Worm (Caenorhabditis elegans) whole organism, young adult: ENCODE results near the gene cni-1.

Experiments
- B0336.3 ChIP-seq: fragments of 200-800 bp; sonication (Bioruptor generic); IDR thresholded peaks from 2 replicates; pipeline ENCODE4 v1.3.6; 2022; ENCODE audit warnings: missing genetic modification characterization, missing compliant biosample characterization
- F22D6.2 ChIP-seq: sonication (generic microtip); optimal IDR thresholded peaks from 2 replicates; lab custom pipeline; 2016; ENCODE audit warnings: mild to moderate bottlenecking, missing genetic modification characterization, missing compliant biosample characterization
- F23B12.7 ChIP-seq: sonication (generic microtip); optimal IDR thresholded peaks from 2 replicates; lab custom pipeline; 2017; ENCODE audit warnings: missing genetic modification characterization, mild to moderate bottlenecking, missing compliant biosample characterization, antibody characterized with exemption, moderate library complexity; ENCODE audit not compliant: insufficient read depth
- F52B5.7 ChIP-seq: sonication (generic microtip); optimal IDR thresholded peaks from 2 replicates; lab custom pipeline; 2016; ENCODE audit warnings: mild to moderate bottlenecking, missing genetic modification characterization, missing compliant biosample characterization
- Y53G8AR.9 ChIP-seq: fragments of 200-800 bp; sonication (Bioruptor generic); conservative IDR thresholded peaks from 2 replicates; pipeline ENCODE4 v1.3.6; 2022; ENCODE audit warnings: missing genetic modification reagents, missing genetic modification characterization, missing compliant biosample characterization
- ZK185.1 ChIP-seq: sonication (generic microtip); optimal IDR thresholded peaks from 2 replicates; lab custom pipeline; 2016; ENCODE audit warnings: mild to moderate bottlenecking, missing genetic modification characterization, missing compliant biosample characterization; ENCODE audit not compliant: poor library complexity, severe bottlenecking
- ama-1 ChIP-seq, 3 experiments: fragments of 150-350 bp in 1 of 3; sonication (generic microtip) in 2 of 3; optimal IDR thresholded peaks; 2 replicates each; lab custom pipeline; 2014 to 2018; ENCODE audit warnings: missing biosample characterization in 2 of 3, missing genetic modification characterization in 2 of 3, missing genetic modification reagents in 2 of 3
- aptf-2 ChIP-seq: fragments of 200-800 bp; sonication (Bioruptor generic); conservative IDR thresholded peaks from 2 replicates; pipeline ENCODE4 v1.3.6; 2022; ENCODE audit warnings: missing genetic modification reagents, missing genetic modification characterization, missing compliant biosample characterization
- bed-1 ChIP-seq: fragments of 200-800 bp; sonication (Bioruptor generic); IDR thresholded peaks from 2 replicates; pipeline ENCODE4 v1.3.6; 2022; ENCODE audit warnings: missing genetic modification reagents, missing genetic modification characterization, missing compliant biosample characterization
- cebp-1 ChIP-seq, 2 experiments: fragments of 200-800 bp in 1 of 2; sonication (Bioruptor generic) in 1 of 2; sonication (generic microtip) in 1 of 2; IDR thresholded peaks in 1 of 2; optimal IDR thresholded peaks in 1 of 2; 2 replicates each; pipeline versions ENCODE4 v1.3.6 to Lab custom; 2017 to 2022; ENCODE audit warnings: missing compliant biosample characterization in 2 of 2, missing genetic modification characterization in 2 of 2, mild to moderate bottlenecking in 1 of 2, missing genetic modification reagents in 1 of 2, moderate library complexity in 1 of 2
- cebp-2 ChIP-seq: fragments of 200-800 bp; sonication (Bioruptor generic); IDR thresholded peaks from 2 replicates; pipeline ENCODE4 v1.3.6; 2022; ENCODE audit warnings: missing genetic modification characterization, missing compliant biosample characterization
- ceh-100 ChIP-seq: fragments of 200-800 bp; sonication (Bioruptor generic); IDR thresholded peaks from 2 replicates; pipeline ENCODE4 v1.3.6; 2022; ENCODE audit warnings: missing genetic modification reagents, missing genetic modification characterization, missing compliant biosample characterization
- ceh-79 ChIP-seq: sonication (generic microtip); optimal IDR thresholded peaks from 2 replicates; lab custom pipeline; 2017; ENCODE audit warnings: mild to moderate bottlenecking, missing genetic modification characterization, missing compliant biosample characterization
- dox-1 ChIP-seq: fragments of 200-800 bp; sonication (Bioruptor generic); IDR thresholded peaks from 2 replicates; pipeline ENCODE4 v1.3.6; 2022; ENCODE audit warnings: missing genetic modification reagents, missing genetic modification characterization, missing compliant biosample characterization
- dpff-1 ChIP-seq: sonication (generic microtip); optimal IDR thresholded peaks from 2 replicates; lab custom pipeline; 2017; ENCODE audit warnings: mild to moderate bottlenecking, missing genetic modification characterization, missing compliant biosample characterization
- efl-1 ChIP-seq: fragments of 150-350 bp; optimal IDR thresholded peaks from 2 replicates; lab custom pipeline; 2014; ENCODE audit warnings: missing biosample characterization, missing genetic modification reagents, missing genetic modification characterization
- egrh-3 ChIP-seq: fragments of 200-800 bp; sonication (Bioruptor generic); IDR thresholded peaks from 2 replicates; pipeline ENCODE4 v1.3.6; 2022; ENCODE audit warnings: missing genetic modification reagents, missing genetic modification characterization, missing compliant biosample characterization
- hrde-1 ChIP-seq: sonication (generic microtip); optimal IDR thresholded peaks from 2 replicates; lab custom pipeline; 2016; ENCODE audit warnings: missing genetic modification characterization, mild to moderate bottlenecking, missing compliant biosample characterization, moderate library complexity, missing genotype, missing genetic modification reagents, borderline replicate concordance
- let-526 ChIP-seq: fragments of 200-800 bp; sonication (Bioruptor generic); IDR thresholded peaks from 2 replicates; pipeline ENCODE4 v1.3.6; 2022; ENCODE audit warnings: missing genetic modification reagents, missing genetic modification characterization, missing compliant biosample characterization
- lin-35 ChIP-seq, 3 experiments: fragments of 150-350 bp in 2 of 3; sonication (generic microtip) in 1 of 3; optimal IDR thresholded peaks; 2 replicates each; lab custom pipeline; 2014 to 2018; ENCODE audit warnings: missing biosample characterization in 3 of 3, missing genetic modification characterization in 3 of 3, missing genetic modification reagents in 3 of 3
- lsy-27 ChIP-seq: sonication (generic microtip); optimal IDR thresholded peaks from 2 replicates; lab custom pipeline; 2017; ENCODE audit warnings: missing genetic modification characterization, mild to moderate bottlenecking, missing compliant biosample characterization, antibody characterized with exemption, missing genotype, borderline replicate concordance; ENCODE audit not compliant: insufficient read depth
- madf-10 ChIP-seq: sonication (generic microtip); optimal IDR thresholded peaks from 2 replicates; lab custom pipeline; 2016; ENCODE audit warnings: mild to moderate bottlenecking, missing genetic modification characterization, missing compliant biosample characterization
- madf-3 ChIP-seq: fragments of 200-800 bp; sonication (Bioruptor generic); IDR thresholded peaks from 2 replicates; pipeline ENCODE4 v1.3.6; 2022; ENCODE audit warnings: missing genetic modification reagents, missing genetic modification characterization, missing compliant biosample characterization
- madf-6 ChIP-seq: fragments of 200-800 bp; sonication (Bioruptor generic); IDR thresholded peaks from 2 replicates; pipeline ENCODE4 v1.3.6; 2022; ENCODE audit warnings: missing genetic modification reagents, missing genetic modification characterization, missing compliant biosample characterization
- mcd-1 ChIP-seq: fragments of 200-800 bp; sonication (Bioruptor generic); IDR thresholded peaks from 2 replicates; pipeline ENCODE4 v1.3.6; 2022; ENCODE audit warnings: missing genetic modification reagents, missing genetic modification characterization, missing compliant biosample characterization
- mel-28 ChIP-seq: sonication (generic microtip); optimal IDR thresholded peaks from 2 replicates; lab custom pipeline; 2016; ENCODE audit warnings: borderline replicate concordance, mild to moderate bottlenecking, missing genetic modification characterization, missing compliant biosample characterization
- nhr-120 ChIP-seq: fragments of 200-800 bp; sonication (Bioruptor generic); IDR thresholded peaks from 2 replicates; pipeline ENCODE4 v1.3.6; 2022; ENCODE audit warnings: missing genetic modification characterization, missing compliant biosample characterization
- nhr-27 ChIP-seq: fragments of 200-800 bp; sonication (Bioruptor generic); optimal IDR thresholded peaks from 2 replicates; lab custom pipeline; 2018; ENCODE audit warnings: mild to moderate bottlenecking, missing genetic modification characterization, moderate library complexity, missing compliant biosample characterization
- nhr-80 ChIP-seq: sonication (generic microtip); optimal IDR thresholded peaks from 2 replicates; lab custom pipeline; 2016; ENCODE audit warnings: missing genetic modification characterization, missing compliant biosample characterization
- nhr-90 ChIP-seq: sonication (generic microtip); optimal IDR thresholded peaks from 2 replicates; lab custom pipeline; 2016; ENCODE audit warnings: missing genotype, mild to moderate bottlenecking, missing genetic modification characterization, missing compliant biosample characterization
- rec-8 ChIP-seq, 2 experiments: sonication (generic microtip); optimal IDR thresholded peaks; 2 replicates each; lab custom pipeline; 2016; ENCODE audit warnings: mild to moderate bottlenecking in 2 of 2, missing genetic modification characterization in 2 of 2, missing genetic modification reagents in 2 of 2, missing genotype in 2 of 2, missing biosample characterization in 1 of 2, missing compliant biosample characterization in 1 of 2, moderate library complexity in 1 of 2
- repo-1 ChIP-seq: sonication (generic microtip); optimal IDR thresholded peaks from 2 replicates; lab custom pipeline; 2017; ENCODE audit warnings: mild to moderate bottlenecking, missing genetic modification characterization, missing compliant biosample characterization
- rpc-1 ChIP-seq, 2 experiments: fragments of 150-350 bp in 1 of 2; sonication (generic microtip) in 1 of 2; optimal IDR thresholded peaks; 2 replicates each; lab custom pipeline; 2014 to 2018; ENCODE audit warnings: missing biosample characterization in 1 of 2, missing genetic modification characterization in 1 of 2, missing genetic modification reagents in 1 of 2, missing genotype in 1 of 2
- snpc-1.3 ChIP-seq: sonication (generic microtip); optimal IDR thresholded peaks from 2 replicates; lab custom pipeline; 2017; ENCODE audit warnings: missing genetic modification characterization, mild to moderate bottlenecking, missing compliant biosample characterization, antibody characterized with exemption, moderate library complexity, missing genotype, missing genetic modification reagents; ENCODE audit not compliant: insufficient read depth
- snpc-4 ChIP-seq, 5 experiments: fragments of 150-350 bp in 1 of 5; sonication (generic microtip) in 4 of 5; optimal IDR thresholded peaks; 2 replicates each; lab custom pipeline; 2014 to 2018; ENCODE audit warnings: missing genetic modification characterization in 5 of 5, missing biosample characterization in 3 of 5, antibody characterized with exemption in 2 of 5, mild to moderate bottlenecking in 2 of 5, missing compliant biosample characterization in 2 of 5, missing genotype in 2 of 5, moderate library complexity in 2 of 5, missing genetic modification reagents in 1 of 5
- xnd-1 ChIP-seq: sonication (generic microtip); optimal IDR thresholded peaks from 2 replicates; lab custom pipeline; 2016; ENCODE audit warnings: missing genotype, missing genetic modification reagents, missing genetic modification characterization, missing compliant biosample characterization
- ztf-26 ChIP-seq: sonication (generic microtip); optimal IDR thresholded peaks from 2 replicates; lab custom pipeline; 2017; ENCODE audit warnings: missing genetic modification characterization, missing compliant biosample characterization

Gene cni-1

DNA sequence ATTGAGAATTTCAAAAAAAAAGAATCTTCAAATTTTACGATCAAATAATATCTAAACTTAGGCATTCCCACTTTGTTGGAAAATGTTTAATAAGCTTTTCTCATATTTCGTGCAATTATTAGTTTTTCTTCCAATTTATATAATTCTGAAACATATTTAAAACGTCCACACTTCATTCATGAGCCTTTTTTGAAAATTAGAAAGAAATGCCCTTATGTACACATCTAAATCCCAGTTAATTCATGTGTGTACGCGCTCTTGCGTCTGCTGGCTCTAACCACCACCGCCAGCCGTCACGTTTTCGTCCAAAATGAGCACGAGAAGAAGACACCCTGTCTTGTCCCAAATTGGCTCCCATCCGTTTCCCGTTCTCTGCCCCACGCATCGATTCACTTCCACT lies 13.5 kb upstream of the cni-1 start:
- TF ChIP-seq F22D6.2 (tag; lab: Kevin White, UChicago) (no peak), bed-1 (0 out of 2 replicates have a peak, but pooled peaks have one; percentile 44)

DNA sequence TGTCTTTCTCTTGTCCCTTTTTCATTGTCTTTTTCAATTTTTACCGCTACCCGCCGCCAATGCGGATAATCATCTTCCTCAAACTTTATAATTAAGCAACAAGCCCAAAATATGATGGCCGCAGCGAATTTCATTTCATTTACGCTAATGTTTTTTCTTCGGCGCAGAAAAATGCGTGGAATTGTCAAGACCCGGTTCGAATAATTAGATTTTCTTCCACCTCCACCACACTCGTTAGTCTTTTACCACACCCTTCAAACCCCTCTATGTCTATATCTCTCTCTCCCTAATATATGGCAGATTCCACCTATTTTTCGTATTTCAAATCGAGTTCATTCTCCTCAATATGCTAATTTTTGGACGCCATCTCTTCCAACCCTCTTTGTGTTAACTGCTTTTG lies 9.6 kb upstream of the cni-1 start:
- no peak for TF ChIP-seq madf-10 (tag; lab: Kevin White, UChicago)
- no peak for TF ChIP-seq nhr-80
- TF ChIP-seq rec-8 (tag; optimal IDR thresholded peaks at IDR 0.05; lab: Kevin White, UChicago) = no peak
- no peak for TF ChIP-seq mcd-1
- no peak for TF ChIP-seq mel-28 (tag; lab: Kevin White, UChicago)
- TF ChIP-seq F52B5.7 (tag; lab: Kevin White, UChicago) = no peak
- TF ChIP-seq aptf-2 = no peak
- no peak for TF ChIP-seq nhr-90 (tag; lab: Kevin White, UChicago)
- no peak for TF ChIP-seq lsy-27 (tag; lab: Kevin White, UChicago)

DNA sequence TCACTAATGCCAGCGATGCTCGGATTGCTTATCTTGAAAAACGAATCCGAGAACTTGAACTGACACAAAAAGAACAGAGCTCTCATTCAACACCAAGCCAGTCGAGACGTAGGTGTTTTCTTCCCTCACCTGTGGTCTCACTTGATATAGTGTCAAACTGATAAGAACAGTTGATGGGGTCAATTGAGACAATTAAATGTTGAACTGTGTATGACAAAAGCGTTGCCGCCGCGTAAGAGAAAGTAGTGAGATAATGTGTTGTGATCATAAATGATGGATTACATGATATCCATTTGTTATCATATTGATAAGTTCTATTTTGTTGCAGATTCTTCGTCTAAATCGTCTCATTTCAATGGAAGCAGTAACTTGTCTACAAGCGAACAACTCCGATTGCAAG lies 6.4 kb upstream of the cni-1 start:
- TF ChIP-seq Y53G8AR.9 (GFP tag; lab: Robert Waterston, UW) (no peak), nhr-120 (GFP tag; lab: Robert Waterston, UW) (no peak), ztf-26 (tag; lab: Kevin White, UChicago) (no peak), nhr-80 (peak; percentile 22)

DNA sequence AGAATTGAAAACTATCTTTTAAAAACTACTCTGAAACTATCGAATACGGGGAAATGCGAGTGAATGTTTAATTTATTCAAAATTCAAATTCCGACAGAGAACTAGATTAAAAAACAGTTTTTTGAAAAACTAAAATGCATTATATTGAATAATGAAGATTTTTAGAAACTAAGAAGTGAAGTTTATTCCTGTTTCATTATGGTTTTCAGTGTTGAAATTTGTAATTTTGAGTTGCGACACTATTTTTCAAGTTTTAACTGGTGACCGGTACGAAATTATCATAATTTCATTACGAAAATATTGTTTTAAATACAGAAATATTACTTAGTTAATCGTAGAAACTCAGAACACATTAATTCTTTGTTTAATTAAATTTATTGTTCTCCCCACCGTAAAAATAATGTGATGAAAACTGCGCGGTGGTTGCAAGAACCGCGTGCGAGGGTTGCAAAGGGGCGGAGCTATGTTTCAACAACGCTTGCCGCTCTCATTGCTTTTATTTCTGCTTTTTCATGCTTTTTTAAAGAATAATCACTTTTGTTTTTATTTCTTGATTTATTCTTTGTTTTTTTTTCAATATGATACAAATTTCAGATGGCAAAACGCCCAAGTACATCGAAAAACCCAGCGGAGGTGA lies 3.9 kb upstream of the cni-1 start, which contains the start of gene him-17:
Gene him-17 (plus strand): TSS at position 595 of the 637 bp plus-strand sequence.
- TF ChIP-seq ZK185.1 (tag; lab: Kevin White, UChicago) = no peak
- TF ChIP-seq repo-1 (tag; lab: Kevin White, UChicago) = peak; percentile 13
- peak; percentile 33; the same call in 1 of the 2 replicates for TF ChIP-seq madf-3 (GFP tag; lab: Robert Waterston, UW)
- TF ChIP-seq ceh-100 = peak; percentile 41; the same call in 1 of the 2 replicates
- peak; percentile 38 for TF ChIP-seq rpc-1 (optimal IDR thresholded peaks at IDR 0.05; lab: Kevin White, UChicago)
- no peak for TF ChIP-seq rpc-1 (tag; optimal IDR thresholded peaks at IDR 0.05; lab: Kevin White, UChicago)
- no peak for TF ChIP-seq egrh-3
- TF ChIP-seq xnd-1 (tag; lab: Kevin White, UChicago) = no peak
- TF ChIP-seq snpc-1.3 (tag; lab: Kevin White, UChicago) = peak; percentile 10
- no peak for TF ChIP-seq cebp-1 (GFP tag; IDR thresholded peaks at IDR 0.05; lab: Robert Waterston, UW)
- TF ChIP-seq cebp-1 (tag; optimal IDR thresholded peaks at IDR 0.05; lab: Kevin White, UChicago) = peak; percentile 45
- peak in 1 of 3 experiments; percentile 17 for TF ChIP-seq lin-35 (GFP tag; optimal IDR thresholded peaks at IDR 0.05; lab: Kevin White, UChicago)
- TF ChIP-seq B0336.3 (GFP tag; lab: Robert Waterston, UW) = peak; percentile 54; the same call in 1 of the 2 replicates
- TF ChIP-seq let-526 (GFP tag; lab: Robert Waterston, UW) = no peak
- TF ChIP-seq dpff-1 (tag; lab: Kevin White, UChicago) = no peak
- TF ChIP-seq madf-6 (GFP tag; lab: Robert Waterston, UW) = peak; percentile 56
- peak; percentile 3 for TF ChIP-seq efl-1 (GFP tag; lab: Kevin White, UChicago)
- peak; percentile 61; the same call in 1 of the 2 replicates for TF ChIP-seq dox-1
- TF ChIP-seq nhr-27 = no peak
- TF ChIP-seq nhr-120 (GFP tag; lab: Robert Waterston, UW) = no peak
- no peak for TF ChIP-seq ceh-79 (tag; lab: Kevin White, UChicago)
- TF ChIP-seq cebp-2 (GFP tag; lab: Robert Waterston, UW) = no peak
- peak; percentile 49 for TF ChIP-seq F23B12.7 (tag; lab: Kevin White, UChicago)
- no peak for TF ChIP-seq snpc-4 (GFP tag; optimal IDR thresholded peaks at IDR 0.05; lab: Kevin White, UChicago)
- peak in 2 of 4 experiments; percentile 2 to 22 for TF ChIP-seq snpc-4 (tag; optimal IDR thresholded peaks at IDR 0.05; lab: Kevin White, UChicago)
- peak; percentile 44 for TF ChIP-seq mcd-1
- no peak for TF ChIP-seq hrde-1
- TF ChIP-seq ama-1 (optimal IDR thresholded peaks at IDR 0.05; lab: Kevin White, UChicago) = no peak
- TF ChIP-seq ama-1 (GFP tag; optimal IDR thresholded peaks at IDR 0.05; lab: Kevin White, UChicago) = peak in 1 of 2 experiments; percentile 20
